Worm (Caenorhabditis elegans) whole organism, L4 larva: ENCODE measurements around the gene srx-21.

ENCODE experiments used
- aha-1 ChIP-seq: fragments of 150-350 bp; peaks from one replicate; lab custom pipeline; 2014; ENCODE audit warnings: missing biosample characterization, missing genetic modification characterization
- ama-1 ChIP-seq: fragments of 150-350 bp; optimal IDR thresholded peaks from 2 replicates; lab custom pipeline; 2014; ENCODE audit warnings: inconsistent platforms, mixed read lengths
- fos-1 ChIP-seq: fragments of 150-350 bp; optimal IDR thresholded peaks from 2 replicates; lab custom pipeline; 2014; ENCODE audit warnings: missing biosample characterization, missing genetic modification characterization
- lin-15B ChIP-seq: fragments of 150-350 bp; sonication (generic microtip); optimal IDR thresholded peaks from 3 replicates; lab custom pipeline; 2014; ENCODE audit warnings: missing biosample characterization, missing genetic modification characterization
- lir-3 ChIP-seq: sonication (generic microtip); optimal IDR thresholded peaks from 2 replicates; lab custom pipeline; 2016; ENCODE audit warnings: mild to moderate bottlenecking, missing genetic modification characterization, missing compliant biosample characterization
- lsy-2 ChIP-seq, 2 experiments: fragments of 150-350 bp in 1 of 2; sonication (generic microtip) in 1 of 2; optimal IDR thresholded peaks; 2 replicates each; lab custom pipeline; 2014 to 2017; ENCODE audit warnings: missing biosample characterization in 2 of 2, missing genetic modification characterization in 2 of 2
- mep-1 ChIP-seq: fragments of 150-350 bp; sonication (generic microtip); optimal IDR thresholded peaks from 3 replicates; lab custom pipeline; 2014; ENCODE audit warnings: missing biosample characterization, missing genetic modification characterization
- nhr-76 ChIP-seq: fragments of 150-350 bp; optimal IDR thresholded peaks from 2 replicates; lab custom pipeline; 2014; ENCODE audit warnings: missing biosample characterization, missing genetic modification characterization
- sdz-12 ChIP-seq: fragments of 200-800 bp; sonication (Bioruptor generic); optimal IDR thresholded peaks from 2 replicates; lab custom pipeline; 2018; ENCODE audit warnings: mild to moderate bottlenecking, missing genetic modification characterization, missing compliant biosample characterization
- snpc-4 ChIP-seq: fragments of 150-350 bp; optimal IDR thresholded peaks from 2 replicates; lab custom pipeline; 2014; ENCODE audit warnings: missing biosample characterization, missing genetic modification characterization
- unc-62 ChIP-seq, 3 experiments: fragments of 150-350 bp in 1 of 3; sonication (generic microtip); optimal IDR thresholded peaks in 2 of 3; peaks in 1 of 3; 1 replicate in 1 of 3; 2 replicates in 2 of 3; lab custom pipeline; 2014 to 2017; ENCODE audit warnings: missing biosample characterization in 3 of 3, missing genetic modification characterization in 3 of 3, missing genetic modification reagents in 3 of 3, missing genotype in 1 of 3

DNA sequence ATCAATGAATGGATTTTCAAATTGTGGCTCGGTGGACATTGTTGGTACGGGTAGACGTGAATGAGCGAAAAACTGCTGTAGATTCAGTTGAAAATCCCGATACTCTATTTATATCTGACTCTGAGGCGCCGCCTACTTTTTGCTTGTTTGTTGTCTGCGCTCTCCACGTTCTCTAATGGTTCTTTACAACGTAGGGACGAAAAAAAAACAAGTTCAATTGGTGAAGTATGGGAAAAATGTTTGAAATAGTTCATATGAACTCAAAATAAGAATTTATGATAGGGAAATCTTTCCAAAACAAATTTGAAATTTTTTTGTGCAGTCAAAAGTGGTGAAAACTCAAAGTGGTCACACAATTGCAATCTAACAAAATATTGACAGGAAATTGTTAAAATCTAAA is 42.0 kb upstream of the srx-21 start, which contains the start of gene F48G7.10:
- TF ChIP-seq lir-3 (tag; lab: Kevin White, UChicago) = no peak
- TF ChIP-seq lsy-2 (tag; optimal IDR thresholded peaks at IDR 0.05; lab: Kevin White, UChicago) = no peak
- no peak for TF ChIP-seq aha-1 (tag; lab: Kevin White, UChicago)
- TF ChIP-seq fos-1 (tag; lab: Kevin White, UChicago) = no peak
- TF ChIP-seq lin-15B (tag; lab: Kevin White, UChicago) = no peak
- no peak for TF ChIP-seq unc-62 (GFP tag; optimal IDR thresholded peaks at IDR 0.05 in 1 of 2; lab: Kevin White, UChicago)
- TF ChIP-seq unc-62 (tag; optimal IDR thresholded peaks at IDR 0.05; lab: Kevin White, UChicago) = no peak
- TF ChIP-seq mep-1 (tag; lab: Kevin White, UChicago) = no peak
- no peak for TF ChIP-seq nhr-76
- no peak for TF ChIP-seq snpc-4
- TF ChIP-seq ama-1 (lab: Kevin White, UChicago) = no peak
- TF ChIP-seq sdz-12 (GFP tag; lab: Kevin White, UChicago) = no peak
